Fruit fly (Drosophila melanogaster): ENCODE data around the gene ZIPIC.

Gene ZIPIC

DNA sequence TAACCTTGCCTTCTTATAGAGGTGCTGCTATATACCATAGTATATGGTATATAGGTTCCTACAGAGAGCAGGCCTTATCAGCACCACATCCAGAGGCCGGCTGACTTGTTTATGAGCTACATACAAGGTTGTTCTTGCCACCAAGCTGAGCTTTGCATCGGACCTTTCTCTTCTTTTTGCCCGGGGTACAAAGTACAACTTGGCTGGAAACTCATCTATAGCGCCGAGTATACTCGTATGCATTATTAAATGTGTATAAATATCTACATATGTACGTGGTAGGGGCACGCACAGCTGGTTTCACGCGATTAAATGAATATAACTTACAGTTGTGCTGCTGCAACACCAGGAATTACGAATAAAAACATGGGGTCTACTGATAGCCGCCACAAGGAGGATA, 22.8 kb downstream of the ZIPIC start (continued):
- peak; percentile 86 for TF ChIP-seq CG6276 (GFP tag; optimal IDR thresholded peaks at IDR 0.05)
- peak; percentile 16 for TF ChIP-seq Lpt (GFP tag; optimal IDR thresholded peaks at IDR 0.05)
- no peak for TF ChIP-seq CG34406 (GFP tag; optimal IDR thresholded peaks at IDR 0.05)
- TF ChIP-seq fd85E (GFP tag; optimal IDR thresholded peaks at IDR 0.05): no peak
- TF ChIP-seq Met (GFP tag; optimal IDR thresholded peaks at IDR 0.05): peak; percentile 7
- peak; percentile 50 for TF ChIP-seq net (GFP tag; optimal IDR thresholded peaks at IDR 0.05)
- TF ChIP-seq salr (GFP tag; optimal IDR thresholded peaks at IDR 0.05): peak in 1 of 2 experiments; percentile 16
- TF ChIP-seq Sox102F (GFP tag; optimal IDR thresholded peaks at IDR 0.05): no peak
- no peak for TF ChIP-seq CG32006 (GFP tag; optimal IDR thresholded peaks at IDR 0.05)
- peak; percentile 88 to 90 for TF ChIP-seq ss (GFP tag; optimal IDR thresholded peaks at IDR 0.05)
- no peak for TF ChIP-seq CG11902 (GFP tag; optimal IDR thresholded peaks at IDR 0.05)
- TF ChIP-seq achi (GFP tag; optimal IDR thresholded peaks at IDR 0.05): peak; percentile 18
- TF ChIP-seq CG6792 (GFP tag; optimal IDR thresholded peaks at IDR 0.05): no peak
- TF ChIP-seq fd59A (GFP tag; optimal IDR thresholded peaks at IDR 0.05): no peak
- TF ChIP-seq Hr38 (GFP tag; optimal IDR thresholded peaks at IDR 0.05): no peak
- TF ChIP-seq pdm3 (GFP tag; optimal IDR thresholded peaks at IDR 0.05): no peak
- no peak for TF ChIP-seq cyc (GFP tag; optimal IDR thresholded peaks at IDR 0.05)
- peak; percentile 49 for TF ChIP-seq CG1621 (tag; optimal IDR thresholded peaks at IDR 0.05)
- TF ChIP-seq CG8319 (GFP tag; optimal IDR thresholded peaks at IDR 0.05): peak; percentile 18
- TF ChIP-seq CG3919 (GFP tag; optimal IDR thresholded peaks at IDR 0.05): peak; percentile 59
- no peak for TF ChIP-seq CG11762 (GFP tag; optimal IDR thresholded peaks at IDR 0.05; ENCODE audit: insufficient read depth)
- no peak for TF ChIP-seq vri (GFP tag; optimal IDR thresholded peaks at IDR 0.05)
- peak; percentile 6 for TF ChIP-seq Sox14 (GFP tag; optimal IDR thresholded peaks at IDR 0.05)
- TF ChIP-seq CG3032 (tag; optimal IDR thresholded peaks at IDR 0.05): no peak
- TF ChIP-seq CG8119 (GFP tag; IDR thresholded peaks at IDR 0.05): peak; percentile 47; the same call in 2 of the 3 replicates
- peak; percentile 75 for TF ChIP-seq CG16779 (tag; optimal IDR thresholded peaks at IDR 0.05)
- no peak for TF ChIP-seq CG4318 (GFP tag; optimal IDR thresholded peaks at IDR 0.05)

DNA sequence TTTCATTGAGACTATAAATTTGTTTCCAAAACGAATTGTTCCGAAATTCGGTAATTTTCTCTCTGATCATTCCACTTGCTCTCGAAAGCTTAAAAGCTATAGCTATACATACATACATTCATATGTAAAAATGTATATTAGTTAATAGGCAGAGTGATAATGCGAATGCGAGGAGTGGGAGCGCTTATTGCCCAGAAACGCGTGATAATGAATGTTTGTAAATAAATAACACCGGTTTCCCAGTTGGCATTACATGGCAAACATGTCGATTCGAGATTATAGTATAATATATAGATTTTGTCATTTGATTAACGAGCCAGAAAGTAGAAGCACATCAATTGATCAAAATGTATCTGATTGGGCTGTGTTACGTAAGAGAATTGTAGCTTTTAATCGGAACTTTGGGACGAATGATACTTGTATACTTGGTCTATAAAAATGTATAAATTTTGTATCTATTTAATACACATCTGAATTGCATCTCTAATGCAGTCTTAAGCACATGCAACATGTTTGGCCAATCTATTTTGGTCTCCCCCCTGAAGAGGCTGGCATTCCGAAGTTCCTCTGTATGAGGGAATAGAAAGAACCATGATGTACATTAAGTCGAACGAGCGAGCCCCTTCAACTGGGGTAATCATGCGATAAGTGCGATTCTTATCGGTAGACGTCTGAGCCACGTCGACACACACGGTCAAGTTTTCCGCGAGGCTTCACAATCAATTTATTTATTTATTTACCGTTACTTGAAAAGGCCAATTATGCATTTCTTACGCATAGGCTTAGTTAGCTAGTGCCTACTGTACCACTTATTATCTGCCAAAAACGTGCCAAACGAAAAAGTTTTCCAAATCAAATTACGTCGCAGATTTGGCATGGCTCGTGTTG, 23.8 kb downstream of the ZIPIC start:
- TF ChIP-seq acj6 (GFP tag; optimal IDR thresholded peaks at IDR 0.05): no peak
- no peak for TF ChIP-seq Smox (GFP tag; optimal IDR thresholded peaks at IDR 0.05)
- TF ChIP-seq CG10631 (GFP tag; optimal IDR thresholded peaks at IDR 0.05): no peak
- peak; percentile 25 for TF ChIP-seq OdsH (GFP tag; optimal IDR thresholded peaks at IDR 0.05)
- TF ChIP-seq CG6808 (GFP tag; optimal IDR thresholded peaks at IDR 0.05): no peak
- TF ChIP-seq CG8319 (GFP tag; optimal IDR thresholded peaks at IDR 0.05): no peak
- no peak for TF ChIP-seq Ets21C (GFP tag; optimal IDR thresholded peaks at IDR 0.05)
- peak; percentile 64 for TF ChIP-seq CG15336 (GFP tag; IDR thresholded peaks at IDR 0.05)
- TF ChIP-seq CG34406 (GFP tag; optimal IDR thresholded peaks at IDR 0.05): no peak
- TF ChIP-seq Lpt (GFP tag; optimal IDR thresholded peaks at IDR 0.05): no peak
- peak; percentile 32 for TF ChIP-seq achi (GFP tag; optimal IDR thresholded peaks at IDR 0.05)
- peak; percentile 53 for TF ChIP-seq CG32006 (GFP tag; optimal IDR thresholded peaks at IDR 0.05)
- TF ChIP-seq eg (GFP tag; IDR thresholded peaks at IDR 0.05): peak; percentile 62
- peak in 1 of 2 experiments; percentile 13 for TF ChIP-seq salr (GFP tag; optimal IDR thresholded peaks at IDR 0.05)
- TF ChIP-seq CG8632 (GFP tag; optimal IDR thresholded peaks at IDR 0.05): no peak
- TF ChIP-seq CG7368 (GFP tag; optimal IDR thresholded peaks at IDR 0.05): no peak
- TF ChIP-seq Hr38 (GFP tag; optimal IDR thresholded peaks at IDR 0.05): no peak
- TF ChIP-seq spab (GFP tag; optimal IDR thresholded peaks at IDR 0.05): no peak
- TF ChIP-seq CG8119 (GFP tag; IDR thresholded peaks at IDR 0.05): peak; percentile 46; the same call in 1 of the 3 replicates
- TF ChIP-seq Eip93F (GFP tag; optimal IDR thresholded peaks at IDR 0.05): no peak
- TF ChIP-seq net (GFP tag; optimal IDR thresholded peaks at IDR 0.05): peak; percentile 23
- TF ChIP-seq CG11294 (GFP tag; IDR thresholded peaks at IDR 0.05): peak; percentile 34; the same call in 1 of the 2 replicates
- TF ChIP-seq topi (GFP tag; optimal IDR thresholded peaks at IDR 0.05): no peak
- no peak for TF ChIP-seq Sox15 (GFP tag; optimal IDR thresholded peaks at IDR 0.05)
- TF ChIP-seq Met (GFP tag; optimal IDR thresholded peaks at IDR 0.05): no peak
- no peak for TF ChIP-seq Hr39 (GFP tag; optimal IDR thresholded peaks at IDR 0.05)
- TF ChIP-seq esn (GFP tag; optimal IDR thresholded peaks at IDR 0.05): no peak
- TF ChIP-seq svp (GFP tag): peak; percentile 44
- TF ChIP-seq CG16779 (tag; optimal IDR thresholded peaks at IDR 0.05): no peak
- TF ChIP-seq CG10669 (GFP tag; optimal IDR thresholded peaks at IDR 0.05): no peak
- no peak for TF ChIP-seq Sox102F (GFP tag; optimal IDR thresholded peaks at IDR 0.05)
- no peak for TF ChIP-seq Gug (GFP tag; IDR thresholded peaks at IDR 0.05)
- peak; percentile 59 for TF ChIP-seq CG6163 (GFP tag; IDR thresholded peaks at IDR 0.05)

All from whole organism, prepupa.